Worm (Caenorhabditis elegans) whole organism, L3 larva: ENCODE results near the gene clc-11.

Source experiments
- R02D3.7 ChIP-seq: fragments of 150-350 bp; optimal IDR thresholded peaks from 2 replicates; lab custom pipeline; 2014; ENCODE audit warnings: missing biosample characterization, missing genetic modification characterization
- ZK546.5 ChIP-seq: sonication (generic microtip); optimal IDR thresholded peaks from 2 replicates; lab custom pipeline; 2017; ENCODE audit warnings: missing biosample characterization, missing genetic modification characterization
- aly-2 ChIP-seq: fragments of 150-350 bp; optimal IDR thresholded peaks from 2 replicates; lab custom pipeline; 2014; ENCODE audit warnings: missing biosample characterization, missing genetic modification characterization
- ama-1 ChIP-seq: fragments of 150-350 bp; optimal IDR thresholded peaks from 2 replicates; lab custom pipeline; 2018
- ceh-16 ChIP-seq: sonication (generic microtip); optimal IDR thresholded peaks from 2 replicates; lab custom pipeline; 2017; ENCODE audit warnings: missing biosample characterization, missing genetic modification characterization
- ceh-28 ChIP-seq: fragments of 150-350 bp; optimal IDR thresholded peaks from 2 replicates; lab custom pipeline; 2014; ENCODE audit warnings: missing biosample characterization, missing genetic modification reagents, missing genetic modification characterization
- ceh-82 ChIP-seq: fragments of 150-350 bp; optimal IDR thresholded peaks from 2 replicates; lab custom pipeline; 2014; ENCODE audit warnings: missing biosample characterization, missing genetic modification characterization
- ceh-9 ChIP-seq: sonication (generic microtip); optimal IDR thresholded peaks from 2 replicates; lab custom pipeline; 2018; ENCODE audit warnings: missing biosample characterization, missing genetic modification characterization
- daf-12 ChIP-seq: fragments of 150-350 bp; optimal IDR thresholded peaks from 2 replicates; lab custom pipeline; 2014; ENCODE audit warnings: missing biosample characterization, missing genetic modification reagents, missing genetic modification characterization
- egl-27 ChIP-seq: sonication (generic microtip); optimal IDR thresholded peaks from 4 replicates; lab custom pipeline; 2017; ENCODE audit warnings: missing biosample characterization, missing genetic modification reagents, missing genetic modification characterization
- egl-5 ChIP-seq: fragments of 150-350 bp; optimal IDR thresholded peaks from 2 replicates; lab custom pipeline; 2017; ENCODE audit warnings: missing biosample characterization, missing genetic modification reagents, missing genetic modification characterization, inconsistent platforms
- elt-1 ChIP-seq: fragments of 150-350 bp; optimal IDR thresholded peaks from 2 replicates; lab custom pipeline; 2014; ENCODE audit warnings: missing biosample characterization, missing genetic modification characterization
- elt-2 ChIP-seq: sonication (generic microtip); optimal IDR thresholded peaks from 2 replicates; lab custom pipeline; 2016; ENCODE audit warnings: missing genetic modification reagents, mild to moderate bottlenecking, missing genetic modification characterization, missing compliant biosample characterization
- elt-3 ChIP-seq, 3 experiments: fragments of 150-350 bp in 1 of 3; sonication (generic microtip) in 2 of 3; optimal IDR thresholded peaks; 2 replicates in 2 of 3; 4 replicates in 1 of 3; lab custom pipeline; 2014 to 2017; ENCODE audit warnings: missing biosample characterization in 3 of 3, missing genetic modification characterization in 3 of 3
- eor-1 ChIP-seq, 2 experiments: fragments of 150-350 bp; optimal IDR thresholded peaks; 2 replicates each; lab custom pipeline; 2014 to 2018; ENCODE audit warnings: missing biosample characterization in 2 of 2, missing genetic modification characterization in 2 of 2
- fkh-2 ChIP-seq: fragments of 150-350 bp; optimal IDR thresholded peaks from 2 replicates; lab custom pipeline; 2014; ENCODE audit warnings: missing biosample characterization, missing genetic modification reagents, missing genetic modification characterization
- fos-1 ChIP-seq: fragments of 150-350 bp; optimal IDR thresholded peaks from 2 replicates; lab custom pipeline; 2014; ENCODE audit warnings: missing biosample characterization, missing genetic modification characterization
- hmg-11 ChIP-seq: sonication (generic microtip); optimal IDR thresholded peaks from 2 replicates; lab custom pipeline; 2016; ENCODE audit warnings: missing genetic modification characterization, missing compliant biosample characterization
- jun-1 ChIP-seq: fragments of 150-350 bp; optimal IDR thresholded peaks from 2 replicates; lab custom pipeline; 2014; ENCODE audit warnings: missing biosample characterization, missing genetic modification reagents, missing genetic modification characterization
- lin-15B ChIP-seq: fragments of 150-350 bp; optimal IDR thresholded peaks from 2 replicates; lab custom pipeline; 2014; ENCODE audit warnings: missing biosample characterization, missing genetic modification characterization
- lin-39 ChIP-seq: fragments of 150-350 bp; optimal IDR thresholded peaks from 2 replicates; lab custom pipeline; 2018; ENCODE audit warnings: missing biosample characterization, missing genetic modification reagents, missing genetic modification characterization
- lsy-12 ChIP-seq: sonication (generic microtip); optimal IDR thresholded peaks from 2 replicates; lab custom pipeline; 2016; ENCODE audit warnings: mild to moderate bottlenecking, missing genetic modification characterization, missing compliant biosample characterization
- mdl-1 ChIP-seq: fragments of 150-350 bp; optimal IDR thresholded peaks from 2 replicates; lab custom pipeline; 2014; ENCODE audit warnings: missing biosample characterization, missing genetic modification characterization
- mml-1 ChIP-seq: fragments of 150-350 bp; sonication (generic microtip); optimal IDR thresholded peaks from 3 replicates; lab custom pipeline; 2014; ENCODE audit warnings: missing biosample characterization, missing genetic modification characterization
- nhr-11 ChIP-seq: fragments of 150-350 bp; optimal IDR thresholded peaks from 2 replicates; lab custom pipeline; 2014; ENCODE audit warnings: missing biosample characterization, missing genetic modification characterization
- nhr-12 ChIP-seq: fragments of 150-350 bp; optimal IDR thresholded peaks from 2 replicates; lab custom pipeline; 2014; ENCODE audit warnings: missing biosample characterization, missing genetic modification characterization
- nhr-23 ChIP-seq: fragments of 150-350 bp; optimal IDR thresholded peaks from 2 replicates; lab custom pipeline; 2014; ENCODE audit warnings: missing biosample characterization, missing genetic modification reagents, missing genetic modification characterization
- nhr-237 ChIP-seq: fragments of 150-350 bp; optimal IDR thresholded peaks from 2 replicates; lab custom pipeline; 2014; ENCODE audit warnings: missing biosample characterization, missing genetic modification characterization
- nhr-28 ChIP-seq: fragments of 150-350 bp; optimal IDR thresholded peaks from 2 replicates; lab custom pipeline; 2014; ENCODE audit warnings: missing biosample characterization, missing genetic modification characterization
- nhr-43 ChIP-seq: sonication (generic microtip); optimal IDR thresholded peaks from 2 replicates; lab custom pipeline; 2016; ENCODE audit warnings: mild to moderate bottlenecking, missing genetic modification characterization, missing compliant biosample characterization; ENCODE audit not compliant: poor library complexity, severe bottlenecking
- nhr-67 ChIP-seq: fragments of 150-350 bp; optimal IDR thresholded peaks from 2 replicates; lab custom pipeline; 2014; ENCODE audit warnings: missing biosample characterization, missing genetic modification characterization
- nhr-76 ChIP-seq: fragments of 150-350 bp; sonication (generic microtip); optimal IDR thresholded peaks from 5 replicates; lab custom pipeline; 2014; ENCODE audit warnings: missing biosample characterization, missing genetic modification characterization
- nhr-77 ChIP-seq: fragments of 150-350 bp; optimal IDR thresholded peaks from 2 replicates; lab custom pipeline; 2014; ENCODE audit warnings: missing biosample characterization, missing genetic modification characterization
- pha-4 ChIP-seq: fragments of 150-350 bp; optimal IDR thresholded peaks from 2 replicates; lab custom pipeline; 2014; ENCODE audit warnings: missing biosample characterization, missing genetic modification reagents, missing genetic modification characterization
- pqm-1 ChIP-seq: fragments of 150-350 bp; optimal IDR thresholded peaks from 2 replicates; lab custom pipeline; 2017; ENCODE audit warnings: missing biosample characterization, missing genetic modification characterization, inconsistent platforms
- sea-2 ChIP-seq: fragments of 150-350 bp; sonication (generic microtip); optimal IDR thresholded peaks from 4 replicates; lab custom pipeline; 2014; ENCODE audit warnings: missing biosample characterization, missing genetic modification reagents, missing genetic modification characterization
- skn-1 ChIP-seq: fragments of 150-350 bp; optimal IDR thresholded peaks from 2 replicates; lab custom pipeline; 2014; ENCODE audit warnings: missing biosample characterization, missing genetic modification characterization
- snpc-4 ChIP-seq: fragments of 150-350 bp; optimal IDR thresholded peaks from 2 replicates; lab custom pipeline; 2014; ENCODE audit warnings: missing biosample characterization, missing genetic modification characterization
- unc-39 ChIP-seq: sonication (generic microtip); optimal IDR thresholded peaks from 4 replicates; lab custom pipeline; 2017; ENCODE audit warnings: missing biosample characterization, missing genetic modification characterization
- ztf-11 ChIP-seq: fragments of 150-350 bp; optimal IDR thresholded peaks from 2 replicates; lab custom pipeline; 2014; ENCODE audit warnings: missing biosample characterization, missing genetic modification characterization
- ztf-4 ChIP-seq: fragments of 150-350 bp; optimal IDR thresholded peaks from 2 replicates; lab custom pipeline; 2014; ENCODE audit warnings: missing biosample characterization, missing genetic modification characterization

Gene clc-11

DNA sequence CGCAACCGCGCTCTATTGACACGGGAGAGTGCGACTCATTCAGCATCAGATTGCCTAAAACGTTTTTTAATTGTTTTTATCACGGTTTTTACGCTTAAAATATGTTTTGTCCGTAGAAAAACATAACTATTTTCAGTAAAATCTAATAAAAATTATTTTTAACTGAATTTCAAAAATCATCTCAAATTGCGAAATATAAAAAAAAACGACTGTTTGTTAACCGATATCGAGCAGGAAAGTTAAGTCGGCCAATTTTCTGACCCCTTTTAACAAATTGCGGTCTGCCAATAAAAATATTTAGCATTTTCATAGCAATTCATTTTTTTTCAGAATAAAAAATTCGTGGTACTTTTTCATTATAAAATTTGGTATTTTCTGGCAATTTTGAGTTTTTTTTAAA, 18.9 kb downstream of the clc-11 start:
- TF ChIP-seq ztf-4 (tag; lab: Kevin White, UChicago) (no peak), elt-1 (no peak), nhr-23 (tag; lab: Kevin White, UChicago) (no peak), hmg-11 (tag; lab: Kevin White, UChicago) (no peak), nhr-28 (no peak), nhr-77 (tag; lab: Kevin White, UChicago) (no peak), ceh-9 (no peak), ceh-28 (no peak), aly-2 (tag; lab: Kevin White, UChicago) (no peak), skn-1 (no peak), jun-1 (tag; lab: Kevin White, UChicago) (no peak), ceh-16 (tag; lab: Kevin White, UChicago) (no peak), unc-39 (tag; lab: Kevin White, UChicago) (no peak), lsy-12 (tag; lab: Kevin White, UChicago) (no peak), nhr-67 (tag; lab: Kevin White, UChicago) (no peak), snpc-4 (no peak), elt-2 (no peak)

DNA sequence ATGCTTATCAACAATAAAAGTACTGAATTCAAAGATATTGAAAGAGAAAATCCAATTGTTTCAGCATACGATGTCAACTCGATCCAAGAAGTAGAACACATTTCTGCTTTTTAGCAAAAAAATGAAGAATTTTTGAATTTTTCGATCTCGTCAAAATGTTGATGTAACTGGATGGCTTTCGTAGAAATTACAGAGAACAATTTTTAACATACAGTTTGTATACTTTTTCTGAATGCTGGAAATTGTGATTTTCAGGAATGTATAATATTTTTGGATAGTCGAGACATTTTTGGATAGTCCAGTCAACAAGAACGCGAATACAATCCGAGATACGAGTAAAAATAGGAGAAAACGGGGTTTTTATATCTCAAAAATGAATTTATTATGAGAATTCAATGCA, 20.8 kb downstream of the clc-11 start, which contains the start of gene str-103:
TSS of gene str-103 (minus strand) at position 101 of the 400 bp plus-strand sequence.
- no peak for TF ChIP-seq lin-15B (tag; lab: Kevin White, UChicago)
- no peak for TF ChIP-seq ztf-4 (tag; lab: Kevin White, UChicago)

DNA sequence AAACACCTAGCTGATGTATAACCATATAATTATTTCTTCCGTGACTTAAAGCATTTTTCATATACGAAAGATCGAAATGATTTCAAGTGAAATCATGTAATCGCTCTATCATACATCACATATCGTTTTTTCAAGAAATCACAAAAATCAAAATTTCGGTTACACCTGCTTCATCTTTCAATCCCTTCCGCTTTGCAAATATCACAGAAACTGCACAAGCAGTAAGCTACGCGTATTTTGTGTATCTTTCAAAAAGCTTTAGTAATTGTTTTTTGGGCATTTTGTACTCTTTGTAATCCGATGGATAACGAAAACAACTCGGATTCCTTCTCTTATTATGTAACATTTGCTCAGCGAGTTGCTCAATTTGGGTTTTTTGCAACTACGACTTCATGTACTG, 24.0 kb downstream of the clc-11 start, which contains the start of gene str-25:
TSS of gene str-25 (plus strand) at position 301 of the 400 bp plus-strand sequence.
- TF ChIP-seq lsy-12 (tag; lab: Kevin White, UChicago) (no peak), ceh-28 (no peak), snpc-4 (no peak), ztf-11 (tag; lab: Kevin White, UChicago) (no peak), pha-4 (tag; lab: Kevin White, UChicago) (no peak), nhr-23 (tag; lab: Kevin White, UChicago) (no peak), eor-1 (tag; optimal IDR thresholded peaks at IDR 0.05; lab: Kevin White, UChicago) (no peak), elt-3 (tag; optimal IDR thresholded peaks at IDR 0.05; lab: Kevin White, UChicago) (no peak), pqm-1 (tag; lab: Kevin White, UChicago) (no peak), elt-2 (no peak), nhr-43 (tag; lab: Kevin White, UChicago) (no peak), egl-27 (no peak)

DNA sequence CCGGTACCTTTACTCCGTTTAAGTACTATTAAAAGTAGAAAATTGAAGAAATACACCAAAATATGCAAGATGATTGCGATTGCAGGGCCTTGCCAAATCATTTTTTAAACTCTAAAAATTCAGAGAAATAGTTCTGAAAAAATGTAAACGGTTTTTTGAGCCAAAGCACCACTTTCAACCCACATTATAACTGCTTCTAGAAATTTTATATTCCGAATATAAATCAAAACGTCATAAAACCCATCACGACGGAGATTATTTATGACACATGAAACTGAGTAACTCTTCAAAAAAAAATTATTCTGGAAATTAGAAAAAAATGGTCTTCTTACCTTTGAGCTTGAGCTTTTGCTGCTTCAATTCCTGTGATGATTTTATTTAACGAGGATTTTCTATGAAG, 25.2 kb downstream of the clc-11 start, which contains the start of gene srxa-16:
TSS of gene srxa-16 (minus strand) at position 101 of the 400 bp plus-strand sequence.
- TF ChIP-seq nhr-43 (tag; lab: Kevin White, UChicago) (no peak), fkh-2 (no peak), lin-15B (tag; lab: Kevin White, UChicago) (no peak), nhr-76 (tag; lab: Kevin White, UChicago) (no peak), daf-12 (tag; lab: Kevin White, UChicago) (no peak), elt-1 (no peak), hmg-11 (tag; lab: Kevin White, UChicago) (no peak), nhr-77 (tag; lab: Kevin White, UChicago) (no peak), lin-39 (tag; lab: Kevin White, UChicago) (no peak), nhr-12 (tag; lab: Kevin White, UChicago) (no peak), egl-27 (no peak), snpc-4 (no peak), ceh-82 (tag; lab: Kevin White, UChicago) (no peak), nhr-28 (no peak), mdl-1 (tag; lab: Kevin White, UChicago) (no peak), pqm-1 (tag; lab: Kevin White, UChicago) (no peak)

DNA sequence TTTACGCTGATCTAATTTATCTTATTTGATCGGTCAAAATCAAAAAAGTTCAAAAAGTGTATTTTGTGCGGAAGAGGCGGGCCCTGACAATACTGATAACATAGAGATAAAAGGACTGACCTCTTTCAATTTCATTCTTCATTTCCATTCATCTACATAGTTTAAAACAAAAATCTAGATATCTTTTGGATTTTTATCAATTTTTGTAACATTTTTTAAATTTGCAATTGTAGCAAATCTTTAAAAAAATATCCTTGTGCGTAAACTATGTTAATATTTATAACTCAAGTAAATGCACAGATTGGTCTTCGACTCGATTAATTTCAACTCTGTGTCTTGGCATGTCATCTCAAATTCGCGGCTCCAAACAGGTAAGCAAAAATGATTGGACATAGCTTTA, 35.8 kb downstream of the clc-11 start, which contains the start of gene argk-1:
TSS of gene argk-1 (plus strand) at position 301 of the 400 bp plus-strand sequence.
- TF ChIP-seq nhr-237 (tag; lab: Kevin White, UChicago) (no peak), nhr-12 (tag; lab: Kevin White, UChicago) (no peak), R02D3.7 (no peak), ceh-82 (tag; lab: Kevin White, UChicago) (no peak), egl-5 (no peak), lsy-12 (tag; lab: Kevin White, UChicago) (no peak), nhr-28 (no peak), egl-27 (no peak), nhr-11 (tag; lab: Kevin White, UChicago) (no peak), sea-2 (GFP tag; lab: Kevin White, UChicago) (no peak), ama-1 (lab: Kevin White, UChicago) (no peak), nhr-76 (tag; lab: Kevin White, UChicago) (no peak), ZK546.5 (no peak), lin-39 (tag; lab: Kevin White, UChicago) (no peak), elt-3 (tag; optimal IDR thresholded peaks at IDR 0.05; lab: Kevin White, UChicago) (no peak), elt-2 (no peak), pqm-1 (tag; lab: Kevin White, UChicago) (no peak), fos-1 (tag; lab: Kevin White, UChicago) (no peak), mml-1 (tag; lab: Kevin White, UChicago) (no peak)
- TF ChIP-seq, all 47 proteins: peak for 0
